Fruit fly (Drosophila melanogaster): ENCODE data around the gene CG31668.

The CG31668 gene

DNA sequence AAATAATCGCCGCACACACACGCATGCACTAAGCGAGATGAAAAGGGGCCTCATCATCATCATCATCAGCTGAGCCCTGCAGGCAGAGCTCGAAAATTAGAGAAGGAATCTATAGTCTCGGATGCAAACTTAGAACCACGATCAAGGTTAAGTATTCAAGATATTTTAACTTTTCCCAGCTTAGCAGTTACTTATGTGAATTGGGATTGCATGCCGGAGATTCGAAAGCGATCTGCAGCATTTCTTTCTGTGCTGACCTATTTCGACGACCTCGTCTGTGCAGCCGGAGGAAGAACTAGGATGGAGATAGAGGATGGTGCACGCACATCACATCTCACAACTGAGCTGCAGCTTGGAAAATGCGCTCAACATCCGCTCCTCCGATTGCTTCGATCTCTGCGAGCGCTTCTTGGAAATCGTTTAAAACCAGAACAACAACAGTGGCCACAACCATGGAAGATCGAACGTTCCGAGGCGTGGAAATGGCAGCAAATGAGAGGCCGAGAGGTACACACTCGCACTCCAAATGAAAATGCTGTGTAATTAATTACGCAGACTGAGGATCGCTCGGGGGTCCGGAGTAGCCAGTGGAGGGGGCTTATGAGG is 23.1 kb downstream of the CG31668 start (continued):
- TF ChIP-seq CG4617 (GFP tag; optimal IDR thresholded peaks at IDR 0.05; ENCODE audit: borderline replicate concordance) (peak; percentile 31), slou (GFP tag; optimal IDR thresholded peaks at IDR 0.05) (no peak), tap (tag; optimal IDR thresholded peaks at IDR 0.05) (no peak), CG14710 (tag; optimal IDR thresholded peaks at IDR 0.05) (peak; percentile 84), Hmr (GFP tag; optimal IDR thresholded peaks at IDR 0.05) (no peak), nmo (GFP tag; optimal IDR thresholded peaks at IDR 0.05) (peak; percentile 67), gro (GFP tag; optimal IDR thresholded peaks at IDR 0.05) (no peak), CG17385 (GFP tag; optimal IDR thresholded peaks at IDR 0.05) (no peak), CG14667 (GFP tag; IDR thresholded peaks at IDR 0.05) (peak; percentile 60), bigmax (GFP tag; optimal IDR thresholded peaks at IDR 0.05) (no peak), NFAT (GFP tag; IDR thresholded peaks at IDR 0.05) (no peak), CG12769 (tag; optimal IDR thresholded peaks at IDR 0.05) (no peak), oc (tag; optimal IDR thresholded peaks at IDR 0.05) (no peak), vvl (GFP tag; IDR thresholded peaks at IDR 0.05) (peak; percentile 75), stc (GFP tag; IDR thresholded peaks at IDR 0.05) (no peak), Taf1 (GFP tag; IDR thresholded peaks at IDR 0.05) (no peak), gfzf (GFP tag; optimal IDR thresholded peaks at IDR 0.05) (no peak), danr (GFP tag; IDR thresholded peaks at IDR 0.05) (no peak), psq (GFP tag; optimal IDR thresholded peaks at IDR 0.05) (no peak), ems (GFP tag; optimal IDR thresholded peaks at IDR 0.05) (no peak), Lpt (GFP tag; optimal IDR thresholded peaks at IDR 0.05) (no peak), CG16813 (GFP tag; IDR thresholded peaks at IDR 0.05; ENCODE audit: partially characterized antibody) (no peak), CG12155 (GFP tag; optimal IDR thresholded peaks at IDR 0.05) (peak; percentile 41), tio (GFP tag; optimal IDR thresholded peaks at IDR 0.05) (peak; percentile 32), tna (GFP tag; IDR thresholded peaks at IDR 0.05; ENCODE audit: partially characterized antibody) (no peak), CG18262 (tag; optimal IDR thresholded peaks at IDR 0.05) (peak; percentile 88), h (optimal IDR thresholded peaks at IDR 0.05) (no peak), CG4854 (GFP tag; optimal IDR thresholded peaks at IDR 0.05) (no peak), CG12219 (GFP tag; optimal IDR thresholded peaks at IDR 0.05) (peak; percentile 43), Oli (tag; optimal IDR thresholded peaks at IDR 0.05) (peak; percentile 62), CG4820 (GFP tag; optimal IDR thresholded peaks at IDR 0.05) (peak; percentile 64), ewg (GFP tag; optimal IDR thresholded peaks at IDR 0.05) (no peak), eyg (GFP tag; optimal IDR thresholded peaks at IDR 0.05) (no peak), Fer2 (tag; optimal IDR thresholded peaks at IDR 0.05) (no peak), hth (optimal IDR thresholded peaks at IDR 0.05) (no peak), peb (GFP tag; IDR thresholded peaks at IDR 0.05) (0 out of 2 replicates have a peak, but pooled peaks have one; percentile 25), Neu2 (GFP tag; optimal IDR thresholded peaks at IDR 0.05; ENCODE audit: borderline replicate concordance) (peak; percentile 14), NC2α (GFP tag; optimal IDR thresholded peaks at IDR 0.05) (peak; percentile 62), B-H1 (GFP tag; IDR thresholded peaks at IDR 0.05) (no peak), zen (tag; optimal IDR thresholded peaks at IDR 0.05) (peak; percentile 79), CG34224 (GFP tag; IDR thresholded peaks at IDR 0.05; ENCODE audit: partially characterized antibody) (no peak), btn (GFP tag; optimal IDR thresholded peaks at IDR 0.05) (peak; percentile 71), CG8944 (GFP tag; optimal IDR thresholded peaks at IDR 0.05) (peak; percentile 64), CG30431 (GFP tag; optimal IDR thresholded peaks at IDR 0.05) (peak; percentile 85), Nf-YA (GFP tag; IDR thresholded peaks at IDR 0.05) (0 out of 2 replicates have a peak, but pooled peaks have one; percentile 26), gsb-n (tag; optimal IDR thresholded peaks at IDR 0.05) (peak; percentile 78), CG9215 (GFP tag; IDR thresholded peaks at IDR 0.05) (no peak), unc-4 (GFP tag; IDR thresholded peaks at IDR 0.05; ENCODE audit: partially characterized antibody) (no peak), lbe (GFP tag; optimal IDR thresholded peaks at IDR 0.05) (no peak), Eip74EF (GFP tag; optimal IDR thresholded peaks at IDR 0.05) (no peak), CG16779 (GFP tag; IDR thresholded peaks at IDR 0.05) (no peak)
